Worm (Caenorhabditis elegans) whole organism, L4 larva: ENCODE data around the gene Y43F8B.12.

Experiments used
- ZK546.5 ChIP-seq, 2 experiments: sonication (generic microtip); optimal IDR thresholded peaks; 2 replicates each; lab custom pipeline; 2017; ENCODE audit warnings: missing biosample characterization in 2 of 2, missing genetic modification characterization in 2 of 2
- daf-16 ChIP-seq, 3 experiments: sonication (generic microtip); optimal IDR thresholded peaks; 2 replicates each; lab custom pipeline; 2016 to 2017; ENCODE audit warnings: missing genetic modification characterization in 3 of 3, missing genetic modification reagents in 3 of 3, mild to moderate bottlenecking in 2 of 3, missing compliant biosample characterization in 2 of 3, missing biosample characterization in 1 of 3, moderate library complexity in 1 of 3
- dmd-9 ChIP-seq: fragments of 200-800 bp; sonication (Bioruptor generic); IDR thresholded peaks from 2 replicates; pipeline ENCODE4 v1.3.6; 2022; ENCODE audit warnings: missing genetic modification reagents, missing genetic modification characterization, missing compliant biosample characterization
- dpl-1 ChIP-seq: fragments of 150-350 bp; optimal IDR thresholded peaks from 2 replicates; lab custom pipeline; 2014; ENCODE audit warnings: missing biosample characterization, missing genetic modification reagents, missing genetic modification characterization
- duxl-1 ChIP-seq: sonication (generic microtip); optimal IDR thresholded peaks from 2 replicates; lab custom pipeline; 2016; ENCODE audit warnings: mild to moderate bottlenecking, missing genetic modification characterization, moderate library complexity, missing compliant biosample characterization; ENCODE audit not compliant: poor library complexity
- lin-29 ChIP-seq: fragments of 200-800 bp; sonication (Bioruptor generic); IDR thresholded peaks from 2 replicates; pipeline ENCODE4 v1.3.6; 2022; ENCODE audit warnings: missing genetic modification reagents, missing genetic modification characterization, missing compliant biosample characterization
- nhr-77 ChIP-seq: fragments of 150-350 bp; optimal IDR thresholded peaks from 2 replicates; lab custom pipeline; 2014; ENCODE audit warnings: missing biosample characterization, missing genetic modification characterization
- zfp-2 ChIP-seq: sonication (generic microtip); optimal IDR thresholded peaks from 2 replicates; lab custom pipeline; 2016; ENCODE audit warnings: mild to moderate bottlenecking, missing genetic modification characterization, missing compliant biosample characterization

DNA sequence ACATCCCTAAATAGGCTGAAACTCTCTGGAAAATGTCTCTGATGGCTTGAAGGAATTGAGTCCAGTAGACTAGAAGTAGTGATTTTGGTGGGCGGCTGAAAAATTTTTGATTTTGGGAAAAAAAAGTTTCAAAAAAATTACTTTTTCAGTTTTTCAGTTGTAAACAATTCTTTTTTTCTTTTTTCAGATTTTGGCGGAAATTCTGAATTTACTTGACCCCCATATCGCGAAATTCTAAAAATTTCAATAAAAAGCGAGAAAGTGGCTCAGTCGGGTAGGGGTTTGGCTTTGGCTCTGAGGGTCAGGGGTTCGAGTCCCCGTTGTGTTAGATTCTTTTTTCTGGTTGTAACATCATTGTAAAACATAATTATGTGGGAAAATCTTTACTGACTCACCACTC, 37.1 kb upstream of the Y43F8B.12 start, which contains the start of gene srw-85:
- TF ChIP-seq daf-16 (GFP tag; optimal IDR thresholded peaks at IDR 0.05; lab: Kevin White, UChicago) (no peak), daf-16 (tag; optimal IDR thresholded peaks at IDR 0.05; lab: Kevin White, UChicago) (no peak), nhr-77 (tag; lab: Kevin White, UChicago) (no peak), dmd-9 (GFP tag; lab: Robert Waterston, UW) (no peak), zfp-2 (tag; lab: Kevin White, UChicago) (no peak), duxl-1 (tag; lab: Kevin White, UChicago) (no peak), dpl-1 (GFP tag; lab: Kevin White, UChicago) (no peak), lin-29 (GFP tag; lab: Robert Waterston, UW) (no peak), ZK546.5 (tag; optimal IDR thresholded peaks at IDR 0.05; lab: Kevin White, UChicago) (no peak)
